Worm (Caenorhabditis elegans) whole organism, early embryonic: ENCODE data around the gene Y51H7C.41.

ENCODE experiments used
- F13C5.2 ChIP-seq: sonication (generic microtip); optimal IDR thresholded peaks from 2 replicates; lab custom pipeline; 2017; ENCODE audit warnings: mild to moderate bottlenecking, missing genetic modification characterization, inconsistent platforms, missing compliant biosample characterization
- aly-1 ChIP-seq: sonication (generic microtip); optimal IDR thresholded peaks from 2 replicates; lab custom pipeline; 2016; ENCODE audit warnings: missing genetic modification characterization, missing compliant biosample characterization
- ama-1 ChIP-seq: fragments of 150-350 bp; optimal IDR thresholded peaks from 2 replicates; lab custom pipeline; 2014
- ceh-13 ChIP-seq: fragments of 200-800 bp; sonication (Bioruptor generic); optimal IDR thresholded peaks from 2 replicates; lab custom pipeline; 2018; ENCODE audit warnings: mild to moderate bottlenecking, missing genetic modification characterization, missing compliant biosample characterization
- flt-1 ChIP-seq: fragments of 200-800 bp; sonication (Bioruptor generic); IDR thresholded peaks from 2 replicates; pipeline ENCODE4 v1.3.6; 2022; ENCODE audit warnings: missing genetic modification characterization, missing compliant biosample characterization
- hmbx-1 ChIP-seq: sonication (generic microtip); optimal IDR thresholded peaks from 2 replicates; lab custom pipeline; 2016; ENCODE audit warnings: mild to moderate bottlenecking, missing genetic modification characterization, missing compliant biosample characterization
- hmg-4 ChIP-seq: fragments of 200-800 bp; sonication (Bioruptor generic); optimal IDR thresholded peaks from 2 replicates; lab custom pipeline; 2018; ENCODE audit warnings: mild to moderate bottlenecking, missing genetic modification characterization, missing compliant biosample characterization
- hnd-1 ChIP-seq: sonication (generic microtip); optimal IDR thresholded peaks from 2 replicates; lab custom pipeline; 2016; ENCODE audit warnings: missing genetic modification characterization, missing compliant biosample characterization
- pes-1 ChIP-seq: fragments of 200-800 bp; sonication (Bioruptor generic); IDR thresholded peaks from 2 replicates; pipeline ENCODE4 v1.3.6; 2022; ENCODE audit warnings: missing genetic modification reagents, missing genetic modification characterization, missing compliant biosample characterization
- sea-1 ChIP-seq: fragments of 200-800 bp; sonication (Bioruptor generic); conservative IDR thresholded peaks from 2 replicates; pipeline ENCODE4 v1.3.6; 2022; ENCODE audit warnings: missing genetic modification characterization, missing compliant biosample characterization
- tra-4 ChIP-seq: sonication (generic microtip); optimal IDR thresholded peaks from 2 replicates; lab custom pipeline; 2017; ENCODE audit warnings: missing genetic modification characterization, missing compliant biosample characterization

DNA sequence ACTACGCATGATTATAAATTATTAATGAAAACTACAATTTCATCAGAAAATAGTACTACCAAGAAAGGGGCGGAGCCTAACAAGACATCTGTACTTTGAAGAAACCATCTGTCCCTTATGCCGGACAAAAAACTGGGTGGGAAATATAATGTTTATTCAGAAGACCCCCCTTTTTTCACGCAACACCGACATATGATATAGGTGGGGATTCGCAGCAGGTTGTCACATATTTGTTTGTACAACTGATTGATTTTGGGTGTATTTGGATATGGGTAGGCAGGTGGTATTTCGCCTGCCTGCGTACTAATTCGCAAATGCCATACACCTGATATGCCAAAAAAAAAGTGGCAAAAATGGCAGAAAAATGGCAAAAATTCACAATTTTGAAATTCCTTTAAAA lies 20.5 kb downstream of the Y51H7C.41 start, which contains the start of gene Y51H7C.10:
- no peak for TF ChIP-seq F13C5.2 (tag; lab: Kevin White, UChicago)
- TF ChIP-seq ama-1 (lab: Kevin White, UChicago): no peak
- TF ChIP-seq flt-1 (GFP tag; lab: Robert Waterston, UW): no peak
- no peak for TF ChIP-seq sea-1 (GFP tag; lab: Robert Waterston, UW)
- no peak for TF ChIP-seq aly-1 (tag; lab: Kevin White, UChicago)
- no peak for TF ChIP-seq ceh-13 (GFP tag; lab: Kevin White, UChicago)
- TF ChIP-seq hmg-4 (GFP tag; lab: Kevin White, UChicago): no peak
- TF ChIP-seq hnd-1 (tag; lab: Kevin White, UChicago): no peak
- TF ChIP-seq tra-4 (tag; lab: Kevin White, UChicago): no peak
- no peak for TF ChIP-seq hmbx-1 (tag; lab: Kevin White, UChicago)
- no peak for TF ChIP-seq pes-1 (GFP tag; lab: Robert Waterston, UW)
